Fruit fly (Drosophila melanogaster) whole organism, adult: ENCODE measurements around the gene mus81.

Experiments used
- CG11617 ChIP-seq: fragments of 200-800 bp; sonication (Bioruptor generic); optimal IDR thresholded peaks from 2 replicates; lab custom pipeline; 2017; ENCODE audit warnings: mild to moderate bottlenecking, missing biosample characterization, missing genetic modification reagents, missing genetic modification characterization
- CG12768 ChIP-seq: fragments of 200-800 bp; sonication (Bioruptor generic); optimal IDR thresholded peaks from 2 replicates; lab custom pipeline; 2017; ENCODE audit warnings: missing biosample characterization, missing genetic modification characterization, mild to moderate bottlenecking, moderate library complexity, missing genetic modification reagents
- CG14711 ChIP-seq: fragments of 200-800 bp; sonication (Bioruptor generic); optimal IDR thresholded peaks from 2 replicates; lab custom pipeline; 2018; ENCODE audit warnings: missing biosample characterization, mild to moderate bottlenecking, missing genetic modification characterization, moderate library complexity
- CG1620 ChIP-seq: fragments of 200-800 bp; sonication (Bioruptor generic); optimal IDR thresholded peaks from 2 replicates; lab custom pipeline; 2016; ENCODE audit warnings: missing biosample characterization, missing genetic modification characterization
- CG33017 ChIP-seq: fragments of 200-800 bp; sonication (Bioruptor generic); optimal IDR thresholded peaks from 2 replicates; lab custom pipeline; 2018; ENCODE audit warnings: missing biosample characterization, mild to moderate bottlenecking, missing genetic modification characterization, moderate library complexity
- CG5204 ChIP-seq: fragments of 200-800 bp; sonication (Bioruptor generic); optimal IDR thresholded peaks from 2 replicates; lab custom pipeline; 2016; ENCODE audit warnings: missing biosample characterization, missing genetic modification characterization
- CG7045 ChIP-seq: fragments of 200-800 bp; sonication (Bioruptor generic); optimal IDR thresholded peaks from 2 replicates; lab custom pipeline; 2017; ENCODE audit warnings: missing biosample characterization, mild to moderate bottlenecking, missing genetic modification characterization
- CG7101 ChIP-seq: fragments of 200-800 bp; sonication (Bioruptor generic); optimal IDR thresholded peaks from 2 replicates; lab custom pipeline; 2018; ENCODE audit warnings: missing biosample characterization, mild to moderate bottlenecking, missing genetic modification characterization, moderate library complexity
- Clk ChIP-seq: fragments of 200-800 bp; sonication (Bioruptor generic); optimal IDR thresholded peaks from 2 replicates; lab custom pipeline; 2017; ENCODE audit warnings: missing biosample characterization, missing genetic modification characterization
- Crg-1 ChIP-seq: fragments of 200-800 bp; sonication (Bioruptor generic); optimal IDR thresholded peaks from 2 replicates; lab custom pipeline; 2016; ENCODE audit warnings: missing biosample characterization, missing genetic modification characterization
- Hr96 ChIP-seq: fragments of 200-800 bp; sonication (Bioruptor generic); optimal IDR thresholded peaks from 2 replicates; lab custom pipeline; 2016; ENCODE audit warnings: missing biosample characterization, missing genetic modification characterization
- Mnt ChIP-seq: fragments of 200-800 bp; sonication (Bioruptor generic); optimal IDR thresholded peaks from 2 replicates; lab custom pipeline; 2016; ENCODE audit warnings: missing biosample characterization, mild to moderate bottlenecking, missing genetic modification characterization
- bab1 ChIP-seq: fragments of 200-800 bp; sonication (Bioruptor generic); optimal IDR thresholded peaks from 3 replicates; lab custom pipeline; 2019; ENCODE audit warnings: missing biosample characterization, mild to moderate bottlenecking, missing genetic modification characterization, moderate library complexity
- cic ChIP-seq: fragments of 200-800 bp; sonication (Bioruptor generic); optimal IDR thresholded peaks from 2 replicates; lab custom pipeline; 2017; ENCODE audit warnings: missing biosample characterization, mild to moderate bottlenecking, missing genetic modification characterization, moderate library complexity
- cnc ChIP-seq, 2 experiments: fragments of >200 bp; optimal IDR thresholded peaks; 2 replicates each; lab custom pipeline; 2017
- kay ChIP-seq: fragments of 200-800 bp; sonication (Bioruptor generic); peaks from one replicate; lab custom pipeline; 2016; ENCODE audit warnings: missing biosample characterization, missing genetic modification characterization, borderline replicate concordance
- ovo ChIP-seq: fragments of 200-800 bp; sonication (Bioruptor generic); optimal IDR thresholded peaks from 2 replicates; lab custom pipeline; 2016; ENCODE audit warnings: missing biosample characterization, missing genetic modification characterization
- pad ChIP-seq: fragments of 200-800 bp; sonication (Bioruptor generic); optimal IDR thresholded peaks from 3 replicates; lab custom pipeline; 2017; ENCODE audit warnings: missing biosample characterization, missing genetic modification characterization, mild to moderate bottlenecking, moderate library complexity, missing genetic modification reagents
- tj ChIP-seq: fragments of 200-800 bp; sonication (Bioruptor generic); optimal IDR thresholded peaks from 3 replicates; lab custom pipeline; 2017; ENCODE audit warnings: missing biosample characterization, mild to moderate bottlenecking, missing genetic modification characterization, moderate library complexity
- toe ChIP-seq: fragments of 200-800 bp; sonication (Bioruptor generic); optimal IDR thresholded peaks from 2 replicates; lab custom pipeline; 2016; ENCODE audit warnings: missing biosample characterization, missing genetic modification characterization

mus81 gene

dm6 chrX:921359-921758 lies 19.5 kb upstream of the mus81 start:
- TF ChIP-seq Hr96 = no peak
- no peak for TF ChIP-seq kay (GFP tag; lab: Kevin White, UChicago)
- no peak for TF ChIP-seq CG7101 (tag; lab: Kevin White, UChicago)
- no peak for TF ChIP-seq ovo (GFP tag; lab: Kevin White, UChicago)
- no peak for TF ChIP-seq CG12768 (GFP tag; lab: Kevin White, UChicago)
- no peak for TF ChIP-seq Crg-1 (GFP tag; lab: Kevin White, UChicago)
- no peak for TF ChIP-seq CG11617 (GFP tag; lab: Kevin White, UChicago)
- TF ChIP-seq CG7045 (GFP tag; lab: Kevin White, UChicago) = no peak
- TF ChIP-seq Mnt (GFP tag; lab: Kevin White, UChicago) = no peak
- TF ChIP-seq CG5204 (GFP tag; lab: Kevin White, UChicago) = no peak
- TF ChIP-seq cnc (optimal IDR thresholded peaks at IDR 0.05; lab: Kevin White, UChicago) = no peak

dm6 chrX:927209-927862 lies 13.5 kb upstream of the mus81 start, which contains the start of gene Lztr1:
Lztr1 (minus strand) TSS chrX:927582.
- TF ChIP-seq bab1 (GFP tag; lab: Kevin White, UChicago) = no peak
- no peak for TF ChIP-seq CG14711
- no peak for TF ChIP-seq CG1620 (GFP tag; lab: Kevin White, UChicago)
- peak; percentile 94 for TF ChIP-seq ovo (GFP tag; lab: Kevin White, UChicago)

- TF ChIP-seq cnc (optimal IDR thresholded peaks at IDR 0.05; lab: Kevin White, UChicago) (no peak), CG11617 (GFP tag; lab: Kevin White, UChicago) (no peak), Mnt (GFP tag; lab: Kevin White, UChicago) (no peak), CG14711 (no peak), Clk (GFP tag; lab: Kevin White, UChicago) (no peak), CG1620 (GFP tag; lab: Kevin White, UChicago) (no peak), kay (GFP tag; lab: Kevin White, UChicago) (no peak), Hr96 (no peak), CG7045 (GFP tag; lab: Kevin White, UChicago) (no peak), CG12768 (GFP tag; lab: Kevin White, UChicago) (no peak), bab1 (GFP tag; lab: Kevin White, UChicago) (no peak), CG7101 (tag; lab: Kevin White, UChicago) (no peak), ovo (GFP tag; lab: Kevin White, UChicago) (no peak)
These were observed 13.0 kb upstream of the mus81 start, which contains the start of the genes CG43867 and MED22 for dm6 chrX:927863-928257. CG43867 (minus strand) TSS chrX:927975. MED22 (plus strand) TSS chrX:928139.

dm6 chrX:930048-930800 lies 10.7 kb upstream of the mus81 start, which contains the start of gene CG3708:
CG3708 (minus strand) TSS chrX:930098.
- no peak for TF ChIP-seq CG12768 (GFP tag; lab: Kevin White, UChicago)
- TF ChIP-seq ovo (GFP tag; lab: Kevin White, UChicago) = no peak

- TF ChIP-seq toe (GFP tag; lab: Kevin White, UChicago) = no peak
- no peak for TF ChIP-seq CG5204 (GFP tag; lab: Kevin White, UChicago)
- no peak for TF ChIP-seq bab1 (GFP tag; lab: Kevin White, UChicago)
These were observed 8.7 kb upstream of the mus81 start, which contains the start of the genes CG32815 and CG3706 for dm6 chrX:932166-932565. CG32815 (plus strand) TSS chrX:932466. CG3706 (minus strand) TSS chrX:932475.

- TF ChIP-seq CG11617 (GFP tag; lab: Kevin White, UChicago) (no peak), Clk (GFP tag; lab: Kevin White, UChicago) (no peak), kay (GFP tag; lab: Kevin White, UChicago) (no peak), Crg-1 (GFP tag; lab: Kevin White, UChicago) (no peak), cnc (optimal IDR thresholded peaks at IDR 0.05; lab: Kevin White, UChicago) (no peak), ovo (GFP tag; lab: Kevin White, UChicago) (no peak), CG1620 (GFP tag; lab: Kevin White, UChicago) (no peak), CG12768 (GFP tag; lab: Kevin White, UChicago) (no peak), Hr96 (no peak), toe (GFP tag; lab: Kevin White, UChicago) (no peak), pad (no peak), tj (no peak), bab1 (GFP tag; lab: Kevin White, UChicago) (no peak), CG7045 (GFP tag; lab: Kevin White, UChicago) (no peak), CG14711 (no peak), Mnt (GFP tag; lab: Kevin White, UChicago) (no peak), CG33017 (tag; lab: Kevin White, UChicago) (no peak), cic (no peak), CG5204 (GFP tag; lab: Kevin White, UChicago) (no peak)
These were observed 8.0 kb upstream of the mus81 start for dm6 chrX:932859-933258.
